Worm (Caenorhabditis elegans) whole organism, late embryonic: ENCODE data around the gene lin-66.

Source experiments
- F13H6.1 ChIP-seq: sonication (generic microtip); optimal IDR thresholded peaks from 2 replicates; lab custom pipeline; 2016; ENCODE audit warnings: missing genetic modification characterization, missing compliant biosample characterization
- Y22D7AL.16 ChIP-seq: sonication (generic microtip); optimal IDR thresholded peaks from 2 replicates; lab custom pipeline; 2016; ENCODE audit warnings: missing genetic modification characterization, missing compliant biosample characterization
- ama-1 ChIP-seq: fragments of 150-350 bp; optimal IDR thresholded peaks from 2 replicates; lab custom pipeline; 2014
- ceh-19 ChIP-seq: fragments of 200-800 bp; sonication (Bioruptor generic); optimal IDR thresholded peaks from 2 replicates; lab custom pipeline; 2018; ENCODE audit warnings: mild to moderate bottlenecking, missing genetic modification characterization, missing compliant biosample characterization
- ceh-30 ChIP-seq: fragments of 150-350 bp; optimal IDR thresholded peaks from 2 replicates; lab custom pipeline; 2014; ENCODE audit warnings: missing biosample characterization, missing genetic modification characterization
- ceh-45 ChIP-seq: fragments of 200-800 bp; sonication (Bioruptor generic); IDR thresholded peaks from 2 replicates; pipeline ENCODE4 v1.3.6; 2022; ENCODE audit warnings: missing genetic modification reagents, missing genetic modification characterization, missing compliant biosample characterization
- elt-2 ChIP-seq: sonication (generic microtip); optimal IDR thresholded peaks from 2 replicates; lab custom pipeline; 2016; ENCODE audit warnings: missing genetic modification reagents, missing genetic modification characterization, missing compliant biosample characterization
- elt-4 ChIP-seq: sonication (generic microtip); optimal IDR thresholded peaks from 2 replicates; lab custom pipeline; 2016; ENCODE audit warnings: missing genetic modification characterization, missing compliant biosample characterization
- hlh-15 ChIP-seq: sonication (generic microtip); optimal IDR thresholded peaks from 2 replicates; lab custom pipeline; 2016; ENCODE audit warnings: missing genetic modification characterization, missing compliant biosample characterization
- lin-11 ChIP-seq: fragments of 200-800 bp; sonication (Bioruptor generic); optimal IDR thresholded peaks from 2 replicates; lab custom pipeline; 2018; ENCODE audit warnings: mild to moderate bottlenecking, missing genetic modification characterization, missing compliant biosample characterization
- pha-2 ChIP-seq: sonication (generic microtip); optimal IDR thresholded peaks from 2 replicates; lab custom pipeline; 2017; ENCODE audit warnings: mild to moderate bottlenecking, missing genetic modification characterization, missing compliant biosample characterization
- pqm-1 ChIP-seq: sonication (generic microtip); optimal IDR thresholded peaks from 2 replicates; lab custom pipeline; 2016; ENCODE audit warnings: missing genetic modification characterization, missing compliant biosample characterization
- ref-2 ChIP-seq: sonication (generic microtip); optimal IDR thresholded peaks from 2 replicates; lab custom pipeline; 2016; ENCODE audit warnings: missing genetic modification characterization, missing compliant biosample characterization
- ztf-16 ChIP-seq: sonication (generic microtip); optimal IDR thresholded peaks from 2 replicates; lab custom pipeline; 2017; ENCODE audit warnings: missing genetic modification characterization, missing compliant biosample characterization

DNA sequence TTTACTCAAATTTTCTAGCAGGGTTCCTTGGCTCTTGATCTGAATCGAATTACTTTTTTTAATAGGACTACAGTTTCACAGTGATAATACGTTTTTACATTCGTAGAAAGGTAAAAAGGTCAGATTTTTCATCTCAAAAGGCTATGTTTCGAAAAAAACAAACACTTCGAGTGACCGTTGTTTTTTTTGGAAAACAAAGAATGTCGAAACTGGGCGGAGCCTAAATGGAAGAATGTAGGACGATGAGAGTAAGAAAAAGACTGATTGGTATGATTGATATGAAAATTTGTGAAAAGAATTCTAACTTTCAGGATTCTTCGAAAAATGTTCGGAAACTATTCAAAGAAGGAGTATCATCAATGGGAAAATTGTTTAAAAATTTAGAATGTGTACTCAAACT is 25.1 kb downstream of the lin-66 start, which contains the start of gene Y37A1A.2:
- TF ChIP-seq ceh-30 (tag; lab: Kevin White, UChicago) (no peak), F13H6.1 (no peak), lin-11 (tag; lab: Kevin White, UChicago) (no peak), elt-4 (tag; lab: Kevin White, UChicago) (no peak), elt-2 (no peak), pha-2 (tag; lab: Kevin White, UChicago) (no peak), ama-1 (lab: Kevin White, UChicago) (no peak), ztf-16 (tag; lab: Kevin White, UChicago) (no peak), ceh-45 (GFP tag; lab: Robert Waterston, UW) (no peak), ceh-19 (GFP tag; lab: Kevin White, UChicago) (no peak), hlh-15 (tag; lab: Kevin White, UChicago) (no peak), Y22D7AL.16 (tag; lab: Kevin White, UChicago) (no peak), pqm-1 (tag; lab: Kevin White, UChicago) (no peak), ref-2 (no peak)
